Worm (Caenorhabditis elegans) whole organism, young adult: Measurements from ENCODE around the gene F28H7.3.

Experiments used
- attf-6 ChIP-seq: fragments of 200-800 bp; sonication (Bioruptor generic); IDR thresholded peaks from 2 replicates; pipeline ENCODE4 v1.3.6; 2022; ENCODE audit warnings: missing genetic modification reagents, missing genetic modification characterization, missing compliant biosample characterization
- ccch-3 ChIP-seq: fragments of 200-800 bp; sonication (Bioruptor generic); optimal IDR thresholded peaks from 2 replicates; lab custom pipeline; 2018; ENCODE audit warnings: mild to moderate bottlenecking, missing genetic modification characterization, missing compliant biosample characterization
- ets-4 ChIP-seq: fragments of 200-800 bp; sonication (Bioruptor generic); optimal IDR thresholded peaks from 2 replicates; lab custom pipeline; 2018; ENCODE audit warnings: mild to moderate bottlenecking, missing genetic modification characterization, missing compliant biosample characterization
- nfya-2 ChIP-seq: fragments of 200-800 bp; sonication (Bioruptor generic); IDR thresholded peaks from 2 replicates; pipeline ENCODE4 v1.3.6; 2022; ENCODE audit warnings: missing genetic modification reagents, missing genetic modification characterization, missing compliant biosample characterization
- nhr-90 ChIP-seq: sonication (generic microtip); optimal IDR thresholded peaks from 2 replicates; lab custom pipeline; 2016; ENCODE audit warnings: missing genotype, mild to moderate bottlenecking, missing genetic modification characterization, missing compliant biosample characterization
- snpc-4 ChIP-seq, 5 experiments: fragments of 150-350 bp in 1 of 5; sonication (generic microtip) in 4 of 5; optimal IDR thresholded peaks; 2 replicates each; lab custom pipeline; 2014 to 2018; ENCODE audit warnings: missing genetic modification characterization in 5 of 5, missing biosample characterization in 3 of 5, antibody characterized with exemption in 2 of 5, mild to moderate bottlenecking in 2 of 5, missing compliant biosample characterization in 2 of 5, missing genotype in 2 of 5, moderate library complexity in 2 of 5, missing genetic modification reagents in 1 of 5
- tbx-9 ChIP-seq: sonication (generic microtip); optimal IDR thresholded peaks from 2 replicates; lab custom pipeline; 2016; ENCODE audit warnings: borderline replicate concordance, missing genetic modification characterization, inconsistent platforms, missing compliant biosample characterization

DNA sequence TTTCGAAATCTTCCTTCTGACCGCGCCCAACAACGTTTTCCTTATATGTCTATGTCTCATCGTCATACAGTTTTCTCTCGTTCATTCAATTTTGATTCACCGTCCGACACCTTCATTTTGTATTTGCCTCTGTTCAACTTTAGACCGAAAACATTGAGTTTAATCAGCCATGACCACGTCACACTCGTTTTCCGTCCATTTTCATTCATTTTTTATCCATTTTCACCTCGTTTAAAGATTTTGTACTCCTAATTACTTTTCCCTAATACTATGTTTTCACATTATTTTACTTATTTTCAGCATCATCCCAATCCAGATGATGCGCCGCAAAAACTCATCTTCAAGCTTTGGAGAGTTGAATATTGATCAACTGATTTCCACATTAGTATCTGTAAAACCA, 48.3 kb downstream of the F28H7.3 start, which contains the start of gene pph-1:
- TF ChIP-seq ccch-3 (GFP tag; lab: Kevin White, UChicago) (no peak), tbx-9 (no peak), snpc-4 (GFP tag; optimal IDR thresholded peaks at IDR 0.05; lab: Kevin White, UChicago) (no peak), snpc-4 (tag; optimal IDR thresholded peaks at IDR 0.05; lab: Kevin White, UChicago) (no peak), attf-6 (GFP tag; lab: Robert Waterston, UW) (no peak), ets-4 (no peak), nhr-90 (tag; lab: Kevin White, UChicago) (no peak), nfya-2 (no peak)
